Worm (Caenorhabditis elegans) whole organism, L4/young adult: Measurements from ENCODE around the gene msp-49.

Experiments
- W03F9.2 ChIP-seq: fragments of 150-350 bp; optimal IDR thresholded peaks from 2 replicates; lab custom pipeline; 2014; ENCODE audit warnings: missing biosample characterization, missing genetic modification characterization
- dao-5 ChIP-seq: sonication (generic microtip); optimal IDR thresholded peaks from 2 replicates; lab custom pipeline; 2016; ENCODE audit warnings: missing genotype, missing genetic modification characterization, moderate library complexity, missing compliant biosample characterization
- him-1 ChIP-seq: sonication (generic microtip); optimal IDR thresholded peaks from 2 replicates; lab custom pipeline; 2016; ENCODE audit warnings: missing genotype, missing genetic modification reagents, missing genetic modification characterization, missing compliant biosample characterization

- TF ChIP-seq dao-5 (tag; lab: Kevin White, UChicago) (no peak), him-1 (tag; lab: Kevin White, UChicago) (no peak), W03F9.2 (tag; lab: Kevin White, UChicago) (no peak)
These were observed 35.4 kb downstream of the msp-49 start, which contains the start of gene EGAP2.2 for ce11 chrII:5229596-5229995.
